Fruit fly (Drosophila melanogaster) whole organism, embryonic: ENCODE data around the gene ND-39.

Source experiments
- Ada2b ChIP-seq: fragments of 200-800 bp; sonication (Bioruptor generic); IDR thresholded peaks from 2 replicates; pipeline ENCODE4 v1.3.6; 2022; ENCODE audit warnings: missing biosample characterization, missing genetic modification characterization
- CG10267 ChIP-seq: fragments of 200-800 bp; sonication (Bioruptor generic); optimal IDR thresholded peaks from 2 replicates; lab custom pipeline; 2018; ENCODE audit warnings: missing biosample characterization, mild to moderate bottlenecking, missing genetic modification characterization, moderate library complexity
- CG11696 ChIP-seq: fragments of 200-800 bp; sonication (Bioruptor generic); IDR thresholded peaks from 2 replicates; pipeline ENCODE4 v1.3.6; 2022; ENCODE audit warnings: missing biosample characterization, missing genetic modification characterization
- CG12071 ChIP-seq: fragments of 200-800 bp; sonication (Bioruptor generic); optimal IDR thresholded peaks from 3 replicates; lab custom pipeline; 2018; ENCODE audit warnings: missing biosample characterization, mild to moderate bottlenecking, missing genetic modification characterization
- CG14860 ChIP-seq: fragments of 200-800 bp; sonication (Bioruptor generic); IDR thresholded peaks from 3 replicates; pipeline ENCODE4 v1.3.6; 2022; ENCODE audit warnings: missing biosample characterization, missing genetic modification characterization; ENCODE audit not compliant: partially characterized antibody
- CG15011 ChIP-seq: fragments of 200-800 bp; sonication (Bioruptor generic); optimal IDR thresholded peaks from 3 replicates; lab custom pipeline; 2018; ENCODE audit warnings: missing biosample characterization, mild to moderate bottlenecking, missing genetic modification characterization
- CG17385 ChIP-seq: fragments of 200-800 bp; sonication (Bioruptor generic); optimal IDR thresholded peaks from 3 replicates; lab custom pipeline; 2018; ENCODE audit warnings: missing biosample characterization, mild to moderate bottlenecking, missing genetic modification characterization
- CG18011 ChIP-seq: fragments of 200-800 bp; sonication (Bioruptor generic); optimal IDR thresholded peaks from 2 replicates; lab custom pipeline; 2017; ENCODE audit warnings: missing biosample characterization, missing genetic modification characterization, mild to moderate bottlenecking, moderate library complexity, missing genotype
- CG18764 ChIP-seq: fragments of 200-800 bp; sonication (Bioruptor generic); optimal IDR thresholded peaks from 3 replicates; lab custom pipeline; 2016; ENCODE audit warnings: missing biosample characterization, missing genetic modification characterization
- CG2120 ChIP-seq: fragments of 200-800 bp; sonication (Bioruptor generic); optimal IDR thresholded peaks from 3 replicates; lab custom pipeline; 2016; ENCODE audit warnings: missing biosample characterization, missing genetic modification characterization
- CG30431 ChIP-seq: fragments of 200-800 bp; sonication (Bioruptor generic); optimal IDR thresholded peaks from 2 replicates; lab custom pipeline; 2017; ENCODE audit warnings: missing biosample characterization, missing genetic modification characterization
- CG31388 ChIP-seq: fragments of 200-800 bp; sonication (Bioruptor generic); optimal IDR thresholded peaks from 2 replicates; lab custom pipeline; 2016; ENCODE audit warnings: missing biosample characterization, missing genetic modification characterization
- CG32772 ChIP-seq: fragments of 200-800 bp; sonication (Bioruptor generic); IDR thresholded peaks from 2 replicates; pipeline ENCODE4 v1.3.6; 2022; ENCODE audit warnings: missing biosample characterization, missing genetic modification characterization
- CG3281 ChIP-seq: fragments of 200-800 bp; sonication (Bioruptor generic); optimal IDR thresholded peaks from 3 replicates; lab custom pipeline; 2017; ENCODE audit warnings: missing biosample characterization, mild to moderate bottlenecking, missing genetic modification characterization
- CG6175 ChIP-seq: fragments of 200-800 bp; sonication (Bioruptor generic); IDR thresholded peaks from 3 replicates; pipeline ENCODE4 v1.3.6; 2022; ENCODE audit warnings: missing biosample characterization, missing genetic modification characterization
- CG8290 ChIP-seq, 3 experiments: fragments of 200-800 bp; sonication (Bioruptor generic); optimal IDR thresholded peaks; 2 replicates each; lab custom pipeline; 2016 to 2019; ENCODE audit warnings: missing biosample characterization in 3 of 3, missing genetic modification characterization in 3 of 3, mild to moderate bottlenecking in 2 of 3, moderate library complexity in 1 of 3
- CG8388 ChIP-seq: fragments of 200-800 bp; sonication (Bioruptor generic); optimal IDR thresholded peaks from 2 replicates; lab custom pipeline; 2019; ENCODE audit warnings: missing biosample characterization, mild to moderate bottlenecking, missing genetic modification characterization, moderate library complexity
- CG8765 ChIP-seq: fragments of 200-800 bp; sonication (Bioruptor generic); IDR thresholded peaks from 2 replicates; pipeline ENCODE4 v1.3.6; 2022; ENCODE audit warnings: missing biosample characterization, missing genetic modification characterization
- Dbx ChIP-seq: fragments of 200-800 bp; sonication (Bioruptor generic); IDR thresholded peaks from 3 replicates; pipeline ENCODE4 v1.3.6; 2022; ENCODE audit warnings: missing biosample characterization, missing genetic modification characterization
- Dip2 ChIP-seq: fragments of 200-800 bp; sonication (Bioruptor generic); IDR thresholded peaks from 2 replicates; pipeline ENCODE4 v1.3.6; 2022; ENCODE audit warnings: missing biosample characterization, missing genetic modification characterization
- Dll ChIP-seq: fragments of 200-800 bp; sonication (Bioruptor generic); IDR thresholded peaks from 4 replicates; pipeline ENCODE4 v1.3.6; 2022; ENCODE audit warnings: missing biosample characterization, missing genetic modification characterization; ENCODE audit not compliant: partially characterized antibody
- Ets65A ChIP-seq: fragments of 200-800 bp; sonication (Bioruptor generic); peaks from one replicate; lab custom pipeline; 2016; ENCODE audit warnings: missing biosample characterization, missing genetic modification characterization
- Ets97D ChIP-seq: fragments of 200-800 bp; sonication (Bioruptor generic); optimal IDR thresholded peaks from 3 replicates; lab custom pipeline; 2016; ENCODE audit warnings: missing biosample characterization, missing genetic modification characterization
- Gug ChIP-seq: fragments of 200-800 bp; sonication (Bioruptor generic); IDR thresholded peaks from 4 replicates; pipeline ENCODE4 v1.3.6; 2022; ENCODE audit warnings: missing biosample characterization, missing genetic modification characterization
- HLH3B ChIP-seq: fragments of 200-800 bp; sonication (Bioruptor generic); IDR thresholded peaks from 2 replicates; pipeline ENCODE4 v1.3.6; 2022; ENCODE audit warnings: missing biosample characterization, missing genetic modification characterization
- Hey ChIP-seq: fragments of 200-800 bp; sonication (Bioruptor generic); optimal IDR thresholded peaks from 3 replicates; lab custom pipeline; 2018; ENCODE audit warnings: missing biosample characterization, mild to moderate bottlenecking, missing genetic modification characterization
- HmgZ ChIP-seq: fragments of 200-800 bp; sonication (Bioruptor generic); optimal IDR thresholded peaks from 2 replicates; lab custom pipeline; 2018; ENCODE audit warnings: missing biosample characterization, mild to moderate bottlenecking, missing genetic modification characterization
- Hr51 ChIP-seq, 2 experiments: fragments of 200-800 bp; sonication (Bioruptor generic); optimal IDR thresholded peaks; 2 replicates in 1 of 2; 3 replicates in 1 of 2; lab custom pipeline; 2016 to 2018; ENCODE audit warnings: missing biosample characterization in 2 of 2, missing genetic modification characterization in 2 of 2, mild to moderate bottlenecking in 1 of 2, moderate library complexity in 1 of 2
- MTF-1 ChIP-seq: fragments of 200-800 bp; sonication (Bioruptor generic); optimal IDR thresholded peaks from 2 replicates; lab custom pipeline; 2018; ENCODE audit warnings: missing biosample characterization, mild to moderate bottlenecking, missing genetic modification characterization, borderline replicate concordance
- Med ChIP-seq: fragments of 200-800 bp; sonication (Bioruptor generic); peaks from one replicate; lab custom pipeline; 2016; ENCODE audit warnings: missing biosample characterization, missing genetic modification characterization, mild to moderate bottlenecking, inconsistent platforms, moderate library complexity
- Taf1 ChIP-seq: fragments of 200-800 bp; sonication (Bioruptor generic); IDR thresholded peaks from 2 replicates; pipeline ENCODE4 v1.3.6; 2022; ENCODE audit warnings: missing biosample characterization, missing genetic modification characterization
- chn ChIP-seq: fragments of 200-800 bp; sonication (Bioruptor generic); optimal IDR thresholded peaks from 2 replicates; lab custom pipeline; 2016; ENCODE audit warnings: missing biosample characterization, missing genetic modification characterization
- crol ChIP-seq: fragments of 200-800 bp; sonication (Bioruptor generic); IDR thresholded peaks from 2 replicates; pipeline ENCODE4 v1.3.6; 2022; ENCODE audit warnings: missing biosample characterization, missing genetic modification characterization
- dmrt11E ChIP-seq: fragments of 200-800 bp; sonication (Bioruptor generic); optimal IDR thresholded peaks from 3 replicates; lab custom pipeline; 2018; ENCODE audit warnings: missing biosample characterization, mild to moderate bottlenecking, missing genetic modification characterization, moderate library complexity
- eve ChIP-seq, 2 experiments: fragments of >200 bp; optimal IDR thresholded peaks; 2 replicates each; lab custom pipeline; 2017; ENCODE audit warnings: missing biosample characterization in 2 of 2, missing genetic modification characterization in 2 of 2
- fd102C ChIP-seq: fragments of 200-800 bp; sonication (Bioruptor generic); optimal IDR thresholded peaks from 2 replicates; lab custom pipeline; 2018; ENCODE audit warnings: missing biosample characterization, mild to moderate bottlenecking, missing genetic modification characterization, moderate library complexity
- gce ChIP-seq: fragments of 200-800 bp; sonication (Bioruptor generic); IDR thresholded peaks from 3 replicates; pipeline ENCODE4 v1.3.6; 2022; ENCODE audit warnings: missing biosample characterization, missing genetic modification characterization
- grau ChIP-seq: fragments of 200-800 bp; optimal IDR thresholded peaks from 3 replicates; lab custom pipeline; 2019; ENCODE audit warnings: missing biosample characterization, mild to moderate bottlenecking, missing genetic modification characterization, moderate library complexity
- grn ChIP-seq: fragments of 200-800 bp; sonication (Bioruptor generic); optimal IDR thresholded peaks from 3 replicates; lab custom pipeline; 2017; ENCODE audit warnings: missing biosample characterization, missing genetic modification characterization
- lab ChIP-seq: fragments of 200-800 bp; sonication (Bioruptor generic); optimal IDR thresholded peaks from 3 replicates; lab custom pipeline; 2017; ENCODE audit warnings: missing biosample characterization, missing genetic modification characterization, mild to moderate bottlenecking, moderate library complexity, missing genetic modification reagents
- onecut ChIP-seq: fragments of 200-800 bp; sonication (Bioruptor generic); IDR thresholded peaks from 2 replicates; pipeline ENCODE4 v1.3.6; 2022; ENCODE audit warnings: missing biosample characterization, missing genetic modification characterization
- pan ChIP-seq, 4 experiments: fragments of >200 bp in 3 of 4; fragments of 200-800 bp in 1 of 4; sonication (Bioruptor generic) in 1 of 4; optimal IDR thresholded peaks in 3 of 4; IDR thresholded peaks in 1 of 4; 2 replicates each; pipeline versions ENCODE4 v1.3.6 to Lab custom; 2017 to 2022; ENCODE audit warnings: missing biosample characterization in 2 of 4, missing genetic modification characterization in 2 of 4, mixed read lengths in 1 of 4
- row ChIP-seq: fragments of 200-800 bp; sonication (Bioruptor generic); IDR thresholded peaks from 3 replicates; pipeline ENCODE4 v1.3.6; 2022; ENCODE audit warnings: missing biosample characterization, missing genetic modification characterization
- sens ChIP-seq: fragments of 200-800 bp; sonication (Bioruptor generic); peaks from one replicate; lab custom pipeline; 2016; ENCODE audit warnings: missing biosample characterization, missing genetic modification characterization
- sob ChIP-seq: fragments of 200-800 bp; sonication (Bioruptor generic); IDR thresholded peaks from 2 replicates; pipeline ENCODE4 v1.3.6; 2022; ENCODE audit warnings: missing biosample characterization, missing genetic modification characterization

ND-39 gene

DNA sequence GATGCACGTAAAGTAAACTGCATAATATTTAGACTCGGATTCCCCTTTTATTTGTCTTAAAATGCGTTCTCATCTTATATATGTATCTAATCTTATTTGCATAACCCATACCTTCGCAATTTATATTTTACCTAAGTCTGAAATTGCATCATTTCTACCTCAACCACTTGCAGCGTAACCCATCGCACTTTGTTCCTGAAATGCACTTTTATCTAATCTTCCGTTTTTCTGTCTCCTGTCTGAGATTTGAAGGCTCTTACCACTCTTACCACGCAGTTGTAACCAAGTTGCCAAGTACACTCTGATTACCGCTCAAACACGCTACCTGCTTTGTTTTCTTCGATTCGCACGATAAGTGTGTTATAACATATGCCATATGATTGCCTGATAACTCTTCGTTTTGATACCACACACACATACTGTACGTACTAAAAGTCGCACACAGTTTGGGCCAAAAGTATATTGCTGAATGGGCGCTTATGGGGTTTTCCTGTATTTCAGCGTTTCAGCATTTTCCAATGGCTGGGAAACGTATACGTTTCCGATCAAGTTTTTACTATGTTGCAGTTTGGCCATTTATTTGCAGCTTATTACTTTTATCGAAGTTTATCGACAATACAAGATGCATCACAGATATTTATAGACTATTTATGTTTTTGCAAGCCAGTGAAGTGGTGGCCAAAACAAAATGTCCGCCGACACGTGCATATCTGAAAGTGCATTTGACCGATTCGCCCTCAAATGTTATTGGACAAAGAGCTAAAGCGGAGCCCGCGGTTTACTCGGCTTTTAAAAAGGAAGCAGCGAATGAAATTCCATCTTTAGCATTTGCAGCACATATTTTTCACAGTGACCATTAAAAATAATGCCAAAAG lies 47.5 kb downstream of the ND-39 start (continued):
- TF ChIP-seq gce (no peak), CG2120 (GFP tag; lab: Kevin White, UChicago) (no peak), HmgZ (tag; lab: Kevin White, UChicago) (peak; percentile 16), CG17385 (peak; percentile 1), sens (GFP tag; lab: Kevin White, UChicago) (peak; percentile 74), eve (GFP tag; optimal IDR thresholded peaks at IDR 0.05; lab: Kevin White, UChicago) (peak in 1 of 2 experiments; percentile 50), CG8388 (peak; percentile 75), grau (tag; lab: Kevin White, UChicago) (peak; percentile 4), CG8765 (no peak), Ets65A (GFP tag; lab: Kevin White, UChicago) (peak; percentile 80), Hey (peak; percentile 32), CG8290 (GFP tag; optimal IDR thresholded peaks at IDR 0.05; lab: Kevin White, UChicago) (no peak), CG8290 (tag; optimal IDR thresholded peaks at IDR 0.05; lab: Kevin White, UChicago) (peak in 1 of 2 experiments; percentile 6), CG6175 (GFP tag; lab: Robert Waterston, UW) (0 out of 3 replicates have a peak, but pooled peaks have one; percentile 11), Med (peak; percentile 74), grn (GFP tag; lab: Kevin White, UChicago) (peak; percentile 88), CG3281 (GFP tag; lab: Kevin White, UChicago) (peak; percentile 20), row (GFP tag; lab: Robert Waterston, UW) (peak; percentile 44), Ada2b (GFP tag; lab: Robert Waterston, UW) (0 out of 2 replicates have a peak, but pooled peaks have one; percentile 4), CG12071 (no peak)

DNA sequence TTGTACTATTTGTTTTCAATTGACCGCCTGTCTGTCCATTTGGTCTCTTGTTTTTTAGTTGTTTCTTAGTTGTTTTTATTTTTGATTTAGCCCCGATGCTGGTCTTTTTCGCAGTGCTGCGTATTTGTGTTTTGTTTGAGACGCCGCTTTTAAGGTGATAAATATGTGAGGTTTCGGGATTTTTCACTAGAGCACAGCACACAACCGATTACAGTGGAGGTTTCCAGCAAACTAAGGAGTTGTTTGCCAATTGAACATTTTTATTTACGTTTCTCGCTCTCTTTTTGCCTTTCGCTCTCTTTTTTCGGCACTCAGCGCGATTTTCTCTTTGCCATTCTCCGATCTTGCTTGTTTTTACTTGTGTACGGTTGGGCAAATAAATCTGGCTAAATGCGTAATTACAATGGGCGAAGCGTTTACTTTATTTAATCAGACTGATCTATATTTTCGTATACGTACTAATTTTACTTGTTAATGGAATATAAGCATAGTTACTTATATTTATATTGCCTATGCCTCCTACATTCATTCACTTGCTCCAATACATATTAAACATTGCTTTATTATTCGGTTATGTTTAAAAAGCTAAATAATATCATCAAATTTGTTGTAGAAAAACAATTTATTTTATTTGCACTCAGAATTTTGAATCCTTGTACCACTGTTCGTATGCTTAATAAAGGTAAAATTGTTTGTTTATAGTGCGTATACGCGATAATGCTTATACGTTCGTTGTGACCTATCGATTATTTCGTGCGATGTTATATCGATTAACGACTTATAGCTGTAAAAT lies 48.5 kb downstream of the ND-39 start, which contains the start of gene Rcd2:
Rcd2 (minus strand) TSS at position 236 of the 793 bp plus-strand sequence.
- TF ChIP-seq sob (GFP tag; lab: Robert Waterston, UW) (peak; percentile 82), fd102C (GFP tag; lab: Kevin White, UChicago) (peak; percentile 57), onecut (peak; percentile 43; the same call in 1 of the 2 replicates), Hr51 (GFP tag; optimal IDR thresholded peaks at IDR 0.05; lab: Kevin White, UChicago) (peak in 1 of 2 experiments; percentile 95), grau (tag; lab: Kevin White, UChicago) (peak; percentile 92), MTF-1 (GFP tag; lab: Kevin White, UChicago) (peak; percentile 55), grn (GFP tag; lab: Kevin White, UChicago) (no peak), dmrt11E (tag; lab: Kevin White, UChicago) (peak; percentile 19), CG31388 (no peak), CG15011 (GFP tag; lab: Kevin White, UChicago) (peak; percentile 78), Dbx (peak; percentile 86), CG10267 (tag; lab: Kevin White, UChicago) (peak; percentile 78), crol (GFP tag; lab: Robert Waterston, UW) (no peak), CG14860 (peak; percentile 88), CG32772 (GFP tag; lab: Robert Waterston, UW) (peak; percentile 41; the same call in 1 of the 2 replicates), HLH3B (GFP tag; lab: Robert Waterston, UW) (peak; percentile 58; the same call in 1 of the 2 replicates), chn (GFP tag; lab: Kevin White, UChicago) (peak; percentile 35), CG11696 (GFP tag; lab: Robert Waterston, UW) (peak; percentile 73), lab (GFP tag; lab: Kevin White, UChicago) (peak; percentile 94), Ets97D (GFP tag; lab: Kevin White, UChicago) (peak; percentile 60), CG30431 (GFP tag; lab: Kevin White, UChicago) (no peak), CG18011 (GFP tag; lab: Kevin White, UChicago) (peak; percentile 50), Dip2 (GFP tag; lab: Robert Waterston, UW) (no peak), pan (optimal IDR thresholded peaks at IDR 0.05; lab: Kevin White, UChicago) (no peak), pan (GFP tag; optimal IDR thresholded peaks at IDR 0.05 in 1 of 2, IDR thresholded peaks at IDR 0.05 in 1 of 2) (peak in 1 of 2 experiments; percentile 87), Dll (GFP tag; lab: Robert Waterston, UW) (peak; percentile 90), CG18764 (GFP tag; lab: Kevin White, UChicago) (peak; percentile 52), Taf1 (GFP tag; lab: Robert Waterston, UW) (peak; percentile 57), Gug (GFP tag; lab: Robert Waterston, UW) (no peak)
